Fruit fly (Drosophila melanogaster): ENCODE results near the gene CG18213.
A peak's percentile ranks its signal among the peaks of the same experiment; 100 is the strongest.

CG18213 gene

DNA sequence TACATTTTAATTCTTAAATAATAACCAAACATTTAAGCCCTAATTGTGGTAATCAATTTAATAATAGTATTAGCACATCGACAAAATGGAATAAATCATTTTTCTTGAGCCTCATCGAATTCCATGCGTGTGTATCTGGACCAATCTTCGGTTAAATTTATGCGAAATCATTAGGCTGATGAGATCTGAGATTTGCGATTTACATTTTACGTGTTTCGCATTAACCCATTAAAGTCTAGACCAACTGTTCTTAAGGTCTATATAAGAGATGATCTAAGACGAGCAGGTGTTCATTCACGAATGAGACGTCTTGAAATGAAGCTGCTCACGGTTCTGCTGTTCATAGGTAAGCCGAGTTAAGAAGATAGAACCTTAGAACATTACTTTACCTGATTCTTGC is 8.5 kb downstream of the CG18213 start, which contains the start of gene CG31268:
Gene CG31268 (plus strand): TSS at position 301 of the 400 bp plus-strand sequence.
- TF ChIP-seq salr (GFP tag; optimal IDR thresholded peaks at IDR 0.05) = no peak

DNA sequence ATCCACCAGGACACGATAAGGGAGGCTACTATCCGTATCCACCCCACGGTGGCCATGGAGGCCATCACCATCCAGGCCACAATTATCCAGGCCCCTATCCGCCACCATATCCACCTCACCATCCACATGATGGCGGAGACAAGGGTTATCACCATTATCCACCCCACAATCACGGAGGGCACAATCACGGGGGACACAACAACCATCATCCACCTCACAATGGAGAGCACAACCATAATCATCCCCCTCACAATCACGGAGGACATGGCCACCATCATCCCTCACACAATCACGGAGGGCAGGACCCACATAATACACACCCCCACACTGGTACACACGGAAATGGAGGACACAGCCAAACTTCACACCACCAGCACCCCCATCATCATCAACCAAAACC is 10.2 kb downstream of the CG18213 start:
- TF ChIP-seq salr (GFP tag; optimal IDR thresholded peaks at IDR 0.05) (no peak), CG7368 (GFP tag; optimal IDR thresholded peaks at IDR 0.05) (peak; percentile 12)

DNA sequence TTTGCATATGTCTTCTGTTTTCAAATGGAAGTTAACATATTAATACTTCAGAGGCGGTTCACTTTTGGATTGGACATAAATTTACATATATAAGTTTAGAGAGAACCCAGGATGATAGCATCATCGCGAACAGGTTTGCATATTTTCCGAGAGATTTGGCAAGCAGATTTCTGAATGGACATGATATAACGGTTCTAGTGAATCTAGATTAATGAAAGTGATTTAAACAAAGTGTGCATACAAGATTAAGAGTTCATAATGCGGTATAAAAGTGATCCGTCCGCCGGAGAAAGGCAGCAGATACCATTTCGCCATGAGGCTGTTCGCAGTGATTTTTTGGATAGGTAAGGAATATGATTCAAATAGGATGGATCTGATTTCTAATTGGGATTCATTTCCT is 11.6 kb downstream of the CG18213 start, which contains the start of gene CG5225:
Gene CG5225 (plus strand): TSS at position 301 of the 400 bp plus-strand sequence.
- no peak for TF ChIP-seq OdsH (GFP tag; optimal IDR thresholded peaks at IDR 0.05)
- TF ChIP-seq topi (GFP tag; optimal IDR thresholded peaks at IDR 0.05) = no peak
- no peak for TF ChIP-seq Smox (GFP tag; optimal IDR thresholded peaks at IDR 0.05)
- no peak for TF ChIP-seq esn (GFP tag; optimal IDR thresholded peaks at IDR 0.05)
- no peak for TF ChIP-seq CG3032 (tag; optimal IDR thresholded peaks at IDR 0.05)
- no peak for TF ChIP-seq CG10631 (GFP tag; optimal IDR thresholded peaks at IDR 0.05)
- TF ChIP-seq CG7368 (GFP tag; optimal IDR thresholded peaks at IDR 0.05) = no peak
- no peak for TF ChIP-seq fkh (GFP tag; optimal IDR thresholded peaks at IDR 0.05)
- TF ChIP-seq Ets96B (tag; optimal IDR thresholded peaks at IDR 0.05) = no peak
- no peak for TF ChIP-seq CG11294 (GFP tag; IDR thresholded peaks at IDR 0.05)
- TF ChIP-seq vri (GFP tag; optimal IDR thresholded peaks at IDR 0.05) = no peak
- TF ChIP-seq dac (GFP tag; optimal IDR thresholded peaks at IDR 0.05) = no peak
- TF ChIP-seq CG31627 (GFP tag; optimal IDR thresholded peaks at IDR 0.05) = no peak
- no peak for TF ChIP-seq CG1621 (tag; optimal IDR thresholded peaks at IDR 0.05)
- TF ChIP-seq CG6276 (GFP tag; optimal IDR thresholded peaks at IDR 0.05) = no peak
- no peak for TF ChIP-seq CG11762 (GFP tag; optimal IDR thresholded peaks at IDR 0.05; ENCODE audit: insufficient read depth)
- TF ChIP-seq spab (GFP tag; optimal IDR thresholded peaks at IDR 0.05) = no peak
- TF ChIP-seq Hr38 (GFP tag; optimal IDR thresholded peaks at IDR 0.05) = no peak
- TF ChIP-seq fd85E (GFP tag; optimal IDR thresholded peaks at IDR 0.05) = no peak

DNA sequence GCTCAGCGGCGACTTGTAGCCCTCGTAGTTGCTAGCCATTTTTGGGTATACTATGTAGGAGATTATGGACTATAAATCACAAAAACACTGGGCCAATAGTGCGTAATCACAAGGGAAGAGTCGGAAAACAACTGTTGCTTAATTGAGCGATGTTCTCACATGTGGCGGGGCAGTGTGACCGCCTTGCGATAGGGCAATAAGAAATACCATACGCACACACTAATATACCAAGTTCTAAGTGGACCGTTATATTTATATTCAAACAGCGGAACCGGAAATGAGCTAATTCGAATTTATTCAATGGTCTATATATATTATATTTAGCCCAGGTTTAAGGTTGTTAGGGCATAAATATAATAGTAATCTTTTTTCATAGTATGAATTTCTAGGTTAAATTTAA is 19.0 kb downstream of the CG18213 start, which contains the start of gene Adsl:
Gene Adsl (minus strand): TSS at position 165 of the 400 bp plus-strand sequence.
- TF ChIP-seq CG7368 (GFP tag; optimal IDR thresholded peaks at IDR 0.05) (peak; percentile 26), CG3919 (GFP tag; optimal IDR thresholded peaks at IDR 0.05) (peak; percentile 69), salr (GFP tag; optimal IDR thresholded peaks at IDR 0.05) (peak in 1 of 2 experiments; percentile 36), dsx (GFP tag; optimal IDR thresholded peaks at IDR 0.05; ENCODE audit: poor library complexity, severe bottlenecking) (peak; percentile 43), lz (GFP tag; optimal IDR thresholded peaks at IDR 0.05) (peak; percentile 60), Gug (GFP tag; IDR thresholded peaks at IDR 0.05) (no peak), Eip75B (GFP tag; optimal IDR thresholded peaks at IDR 0.05) (peak; percentile 60), CG9139 (GFP tag; optimal IDR thresholded peaks at IDR 0.05) (peak; percentile 34), fd85E (GFP tag; optimal IDR thresholded peaks at IDR 0.05) (peak; percentile 44), vri (GFP tag; optimal IDR thresholded peaks at IDR 0.05) (no peak), Eip78C (GFP tag) (peak; percentile 90), achi (GFP tag; optimal IDR thresholded peaks at IDR 0.05) (no peak), CG31627 (GFP tag; optimal IDR thresholded peaks at IDR 0.05) (peak; percentile 18), cyc (GFP tag; optimal IDR thresholded peaks at IDR 0.05) (peak; percentile 16), CG34406 (GFP tag; optimal IDR thresholded peaks at IDR 0.05) (peak; percentile 62), Ets21C (GFP tag; optimal IDR thresholded peaks at IDR 0.05) (no peak), Blimp-1 (GFP tag; optimal IDR thresholded peaks at IDR 0.05) (peak; percentile 27), fkh (GFP tag; optimal IDR thresholded peaks at IDR 0.05) (no peak), spab (GFP tag; optimal IDR thresholded peaks at IDR 0.05) (peak; percentile 27), CG6808 (GFP tag; optimal IDR thresholded peaks at IDR 0.05) (peak; percentile 56), CG11762 (GFP tag; optimal IDR thresholded peaks at IDR 0.05; ENCODE audit: insufficient read depth) (peak; percentile 31), topi (GFP tag; optimal IDR thresholded peaks at IDR 0.05) (peak; percentile 60), Lpt (GFP tag; optimal IDR thresholded peaks at IDR 0.05) (no peak), CG6792 (GFP tag; optimal IDR thresholded peaks at IDR 0.05) (peak; percentile 38), Sox15 (GFP tag; optimal IDR thresholded peaks at IDR 0.05) (no peak), CG6163 (GFP tag; IDR thresholded peaks at IDR 0.05) (peak; percentile 45; the same call in 1 of the 3 replicates), CG6276 (GFP tag; optimal IDR thresholded peaks at IDR 0.05) (no peak), CG11902 (GFP tag; optimal IDR thresholded peaks at IDR 0.05) (no peak), pdm3 (GFP tag; optimal IDR thresholded peaks at IDR 0.05) (peak; percentile 46), net (GFP tag; optimal IDR thresholded peaks at IDR 0.05) (peak; percentile 65), OdsH (GFP tag; optimal IDR thresholded peaks at IDR 0.05) (peak; percentile 24), CG10669 (GFP tag; optimal IDR thresholded peaks at IDR 0.05) (peak; percentile 30), Eip93F (GFP tag; optimal IDR thresholded peaks at IDR 0.05) (no peak), CG16779 (tag; optimal IDR thresholded peaks at IDR 0.05) (peak; percentile 23), Sox14 (GFP tag; optimal IDR thresholded peaks at IDR 0.05) (peak; percentile 18), Ets96B (tag; optimal IDR thresholded peaks at IDR 0.05) (no peak), CG11294 (GFP tag; IDR thresholded peaks at IDR 0.05) (no peak)
